Worm (Caenorhabditis elegans): ENCODE measurements around the gene lip-1.

DNA sequence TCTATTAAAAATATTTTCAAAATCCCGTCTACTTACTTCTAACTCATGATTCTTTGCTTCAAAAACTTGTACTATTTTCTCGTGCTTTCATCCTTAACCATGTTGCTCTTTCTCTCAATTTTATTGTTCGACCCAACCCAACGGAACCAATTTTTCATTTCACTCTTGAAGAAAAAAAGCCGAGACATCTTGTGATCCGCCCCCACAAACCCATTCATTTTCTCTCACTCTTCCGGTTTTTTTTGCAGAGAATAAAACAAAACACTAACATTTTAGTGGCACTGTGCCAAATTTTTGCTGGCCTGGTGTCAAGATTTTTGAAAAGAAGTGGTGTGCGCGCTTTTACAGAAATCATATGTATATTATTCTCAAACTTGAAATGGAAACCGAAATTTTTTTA is 6.0 kb upstream of the lip-1 start:
- TF ChIP-seq aly-2 (tag; optimal IDR thresholded peaks at IDR 0.05) (no peak), swsn-7 (tag; optimal IDR thresholded peaks at IDR 0.05) (no peak), ama-1 (optimal IDR thresholded peaks at IDR 0.05) (no peak), F16B12.6 (tag; optimal IDR thresholded peaks at IDR 0.05) (no peak), nhr-85 (tag) (no peak), nhr-237 (tag; optimal IDR thresholded peaks at IDR 0.05) (no peak), lin-39 (tag; optimal IDR thresholded peaks at IDR 0.05) (no peak), hpl-2 (GFP tag; optimal IDR thresholded peaks at IDR 0.05) (no peak), efl-3 (GFP tag; optimal IDR thresholded peaks at IDR 0.05) (no peak), nhr-77 (tag; optimal IDR thresholded peaks at IDR 0.05) (no peak), ztf-4 (tag; optimal IDR thresholded peaks at IDR 0.05) (no peak), xbp-1 (tag; optimal IDR thresholded peaks at IDR 0.05) (no peak), rnt-1 (tag; optimal IDR thresholded peaks at IDR 0.05) (peak; percentile 46)
